Fruit fly (Drosophila melanogaster) whole organism, adult: ENCODE data around the gene PNKP.

ENCODE experiments used
- CG11617 ChIP-seq: fragments of 200-800 bp; sonication (Bioruptor generic); optimal IDR thresholded peaks from 2 replicates; lab custom pipeline; 2017; ENCODE audit warnings: mild to moderate bottlenecking, missing biosample characterization, missing genetic modification reagents, missing genetic modification characterization
- CG14711 ChIP-seq: fragments of 200-800 bp; sonication (Bioruptor generic); optimal IDR thresholded peaks from 2 replicates; lab custom pipeline; 2018; ENCODE audit warnings: missing biosample characterization, mild to moderate bottlenecking, missing genetic modification characterization, moderate library complexity
- CG1620 ChIP-seq: fragments of 200-800 bp; sonication (Bioruptor generic); optimal IDR thresholded peaks from 2 replicates; lab custom pipeline; 2016; ENCODE audit warnings: missing biosample characterization, missing genetic modification characterization
- CG33017 ChIP-seq: fragments of 200-800 bp; sonication (Bioruptor generic); optimal IDR thresholded peaks from 2 replicates; lab custom pipeline; 2018; ENCODE audit warnings: missing biosample characterization, mild to moderate bottlenecking, missing genetic modification characterization, moderate library complexity
- CG5204 ChIP-seq: fragments of 200-800 bp; sonication (Bioruptor generic); optimal IDR thresholded peaks from 2 replicates; lab custom pipeline; 2016; ENCODE audit warnings: missing biosample characterization, missing genetic modification characterization
- CG7045 ChIP-seq: fragments of 200-800 bp; sonication (Bioruptor generic); optimal IDR thresholded peaks from 2 replicates; lab custom pipeline; 2017; ENCODE audit warnings: missing biosample characterization, mild to moderate bottlenecking, missing genetic modification characterization
- CG7101 ChIP-seq: fragments of 200-800 bp; sonication (Bioruptor generic); optimal IDR thresholded peaks from 2 replicates; lab custom pipeline; 2018; ENCODE audit warnings: missing biosample characterization, mild to moderate bottlenecking, missing genetic modification characterization, moderate library complexity
- Clk ChIP-seq: fragments of 200-800 bp; sonication (Bioruptor generic); optimal IDR thresholded peaks from 2 replicates; lab custom pipeline; 2017; ENCODE audit warnings: missing biosample characterization, missing genetic modification characterization
- Crg-1 ChIP-seq: fragments of 200-800 bp; sonication (Bioruptor generic); optimal IDR thresholded peaks from 2 replicates; lab custom pipeline; 2016; ENCODE audit warnings: missing biosample characterization, missing genetic modification characterization
- Hr96 ChIP-seq: fragments of 200-800 bp; sonication (Bioruptor generic); optimal IDR thresholded peaks from 2 replicates; lab custom pipeline; 2016; ENCODE audit warnings: missing biosample characterization, missing genetic modification characterization
- Mnt ChIP-seq: fragments of 200-800 bp; sonication (Bioruptor generic); optimal IDR thresholded peaks from 2 replicates; lab custom pipeline; 2016; ENCODE audit warnings: missing biosample characterization, mild to moderate bottlenecking, missing genetic modification characterization
- bab1 ChIP-seq: fragments of 200-800 bp; sonication (Bioruptor generic); optimal IDR thresholded peaks from 3 replicates; lab custom pipeline; 2019; ENCODE audit warnings: missing biosample characterization, mild to moderate bottlenecking, missing genetic modification characterization, moderate library complexity
- cic ChIP-seq: fragments of 200-800 bp; sonication (Bioruptor generic); optimal IDR thresholded peaks from 2 replicates; lab custom pipeline; 2017; ENCODE audit warnings: missing biosample characterization, mild to moderate bottlenecking, missing genetic modification characterization, moderate library complexity
- cnc ChIP-seq, 2 experiments: fragments of >200 bp; optimal IDR thresholded peaks; 2 replicates each; lab custom pipeline; 2017
- kay ChIP-seq: fragments of 200-800 bp; sonication (Bioruptor generic); peaks from one replicate; lab custom pipeline; 2016; ENCODE audit warnings: missing biosample characterization, missing genetic modification characterization, borderline replicate concordance
- ovo ChIP-seq: fragments of 200-800 bp; sonication (Bioruptor generic); optimal IDR thresholded peaks from 2 replicates; lab custom pipeline; 2016; ENCODE audit warnings: missing biosample characterization, missing genetic modification characterization
- pad ChIP-seq: fragments of 200-800 bp; sonication (Bioruptor generic); optimal IDR thresholded peaks from 3 replicates; lab custom pipeline; 2017; ENCODE audit warnings: missing biosample characterization, missing genetic modification characterization, mild to moderate bottlenecking, moderate library complexity, missing genetic modification reagents
- tj ChIP-seq: fragments of 200-800 bp; sonication (Bioruptor generic); optimal IDR thresholded peaks from 3 replicates; lab custom pipeline; 2017; ENCODE audit warnings: missing biosample characterization, mild to moderate bottlenecking, missing genetic modification characterization, moderate library complexity
- toe ChIP-seq: fragments of 200-800 bp; sonication (Bioruptor generic); optimal IDR thresholded peaks from 2 replicates; lab custom pipeline; 2016; ENCODE audit warnings: missing biosample characterization, missing genetic modification characterization

The PNKP gene

DNA sequence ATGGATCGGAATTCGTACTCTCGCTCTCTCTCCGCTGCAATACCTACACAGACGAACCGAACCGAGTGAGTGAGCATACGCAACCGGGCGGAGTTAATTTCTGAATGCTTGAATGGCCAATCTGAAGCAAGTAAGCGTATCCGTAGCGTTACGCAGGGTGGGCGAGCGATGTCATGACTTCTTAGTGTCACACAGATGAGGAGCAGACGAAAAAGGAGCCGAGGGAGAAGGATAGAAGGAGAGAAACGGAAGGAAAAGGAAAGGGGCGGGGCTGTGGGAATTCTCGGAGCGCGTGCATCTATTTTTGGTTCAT, 8.9 kb downstream of the PNKP start:
- TF ChIP-seq cnc (optimal IDR thresholded peaks at IDR 0.05; lab: Kevin White, UChicago), result no peak
- TF ChIP-seq CG33017, result no peak
- no peak for TF ChIP-seq CG7045
- peak; percentile 12 for TF ChIP-seq kay

DNA sequence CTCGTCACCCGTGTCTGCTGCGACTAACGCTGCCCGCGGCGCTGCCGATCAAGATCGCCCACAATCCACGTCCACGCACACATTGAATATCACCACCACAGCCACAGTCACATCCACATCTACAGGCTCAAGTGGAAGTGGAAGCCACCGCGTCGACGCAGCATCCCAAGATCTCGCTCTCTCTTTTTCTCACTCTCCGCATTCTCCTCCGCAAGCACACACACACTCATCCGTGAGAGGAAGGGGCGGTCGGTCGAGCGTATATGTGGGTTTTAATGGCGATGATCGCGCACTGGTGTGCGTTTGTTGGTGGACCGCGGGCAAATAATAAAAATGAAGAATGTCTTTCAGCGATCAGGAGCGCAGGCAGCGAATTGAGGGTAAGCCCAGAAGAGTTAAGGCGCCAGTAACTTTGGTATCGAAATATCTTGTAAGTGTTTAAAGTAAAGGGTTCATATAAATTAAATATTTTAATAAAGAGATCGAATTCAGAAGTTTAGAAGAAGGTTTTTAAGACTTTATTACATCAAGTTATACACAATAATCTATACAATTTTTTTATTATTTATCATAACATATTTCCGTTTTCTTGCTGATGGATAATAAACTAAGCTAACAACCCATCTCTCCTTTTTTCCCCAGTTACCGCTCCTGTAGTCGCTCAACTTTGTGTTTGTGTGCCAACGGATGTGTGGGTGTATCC, 9.4 kb downstream of the PNKP start, which contains the start of gene Poxm:
Gene Poxm, minus strand, starts transcription at position 25 of the 703 bp plus-strand sequence.
- TF ChIP-seq Mnt (GFP tag; lab: Kevin White, UChicago) (no peak), CG11617 (GFP tag; lab: Kevin White, UChicago) (no peak), CG33017 (no peak), kay (peak; percentile 67)

dm6 chr3R:8329628-8330027, 13.7 kb downstream of the PNKP start:
- no peak for TF ChIP-seq ovo (GFP tag; lab: Kevin White, UChicago)

DNA sequence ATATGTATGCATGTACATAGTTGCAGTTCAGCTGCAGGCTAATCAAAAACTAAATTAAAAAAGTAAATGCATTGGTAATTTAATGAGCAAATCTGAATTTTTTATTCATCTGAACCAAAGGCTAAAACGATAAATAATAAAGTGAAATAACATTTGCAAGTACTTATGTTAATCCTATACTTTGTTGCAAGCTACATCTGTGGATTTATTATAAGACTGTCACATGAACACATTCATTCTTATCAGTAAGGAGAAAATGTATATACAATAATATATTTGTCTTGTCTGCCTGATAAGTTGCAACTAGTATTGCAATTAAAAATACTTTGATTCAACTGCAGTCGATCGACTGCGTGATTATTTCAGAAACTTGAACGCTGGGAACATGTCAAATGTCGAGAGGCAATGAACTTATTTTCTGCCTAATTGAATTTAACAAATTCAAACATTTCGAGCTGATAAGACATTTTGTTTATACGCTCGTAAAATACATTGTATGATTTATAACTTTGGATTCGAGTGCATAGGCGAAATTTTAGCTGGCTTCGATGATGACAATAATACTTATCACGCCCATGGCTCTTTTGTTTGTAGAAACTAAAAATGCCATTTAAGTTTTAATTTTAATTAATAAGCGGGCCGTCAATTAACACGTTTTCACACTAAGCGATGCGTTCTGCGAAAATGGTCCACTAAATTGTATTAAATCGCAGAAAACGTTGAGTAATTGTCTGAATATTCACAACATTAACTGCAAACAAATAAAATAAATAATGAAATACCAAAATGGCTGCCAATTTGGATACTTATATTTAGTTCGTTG, 15.1 kb downstream of the PNKP start:
- no peak for TF ChIP-seq Clk (GFP tag; lab: Kevin White, UChicago)
- peak; percentile 86 for TF ChIP-seq kay

DNA sequence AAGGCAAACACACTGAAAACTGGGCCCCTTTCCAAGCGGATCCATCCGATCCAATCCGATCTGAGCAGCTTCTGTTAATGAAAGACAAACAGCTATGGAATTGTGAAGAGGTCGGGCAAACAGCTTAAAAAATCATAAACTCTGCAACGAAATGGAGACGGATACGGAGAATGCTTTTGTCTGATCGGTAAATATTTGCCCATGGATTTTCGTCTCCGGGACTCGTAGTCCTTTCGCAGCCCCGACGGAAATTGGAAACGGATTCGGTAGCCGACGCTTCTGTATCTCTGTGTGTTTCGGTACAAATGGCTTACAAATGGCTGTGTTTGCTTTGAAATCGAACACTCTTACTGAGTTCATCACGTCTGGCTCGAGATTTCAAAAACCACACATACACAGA, 16.4 kb downstream of the PNKP start:
- TF ChIP-seq CG7045 (no peak), Clk (GFP tag; lab: Kevin White, UChicago) (no peak), CG33017 (no peak), ovo (GFP tag; lab: Kevin White, UChicago) (no peak), kay (no peak)

DNA sequence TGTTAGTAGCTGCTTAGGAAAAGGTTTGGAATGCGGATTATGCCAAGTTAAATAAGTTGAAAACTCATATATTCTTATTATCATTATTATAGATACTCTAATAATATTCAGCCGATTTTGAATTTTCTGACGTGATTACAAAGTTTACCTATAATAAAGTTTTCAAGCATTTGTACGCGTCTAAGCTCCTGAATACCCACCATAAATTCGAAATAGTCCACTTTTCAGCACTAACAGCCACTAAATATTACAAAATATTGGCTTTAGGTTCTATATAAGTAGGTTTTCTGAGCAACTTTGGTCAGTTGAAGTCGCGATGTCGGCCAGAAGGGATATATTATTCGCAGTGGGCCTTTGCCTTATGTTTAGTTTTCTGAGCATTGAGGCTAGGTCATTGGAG, 19.3 kb downstream of the PNKP start, which contains the start of gene CG7443:
Gene CG7443, plus strand, starts transcription at position 301 of the 400 bp plus-strand sequence.
- TF ChIP-seq tj, result no peak
- no peak for TF ChIP-seq cic (GFP tag; lab: Kevin White, UChicago)
- TF ChIP-seq CG33017, result no peak

DNA sequence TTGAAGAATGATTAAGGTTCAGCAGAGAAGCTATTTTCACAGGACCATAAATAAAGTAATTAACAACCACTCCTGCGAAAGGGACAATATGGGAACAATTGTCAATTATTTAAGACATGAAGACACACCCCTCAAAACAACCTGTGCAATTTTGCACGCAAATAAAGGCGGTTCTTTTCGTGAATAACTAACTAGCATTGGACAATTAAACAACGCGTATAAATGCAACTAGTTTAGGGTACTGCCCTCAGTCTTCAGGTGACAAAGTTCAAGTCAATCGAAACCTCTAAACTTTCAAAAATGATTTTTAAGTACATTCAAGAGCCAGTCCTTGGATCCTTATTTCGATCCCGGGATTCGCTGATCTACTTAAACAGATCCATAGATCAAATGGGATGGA, 21.9 kb downstream of the PNKP start, which contains the start of gene Or85a:
Gene Or85a, plus strand, starts transcription at position 301 of the 400 bp plus-strand sequence.
- TF ChIP-seq CG11617 (GFP tag; lab: Kevin White, UChicago) (no peak), cnc (optimal IDR thresholded peaks at IDR 0.05; lab: Kevin White, UChicago) (no peak), pad (GFP tag; lab: Kevin White, UChicago) (no peak), CG33017 (no peak), CG14711 (no peak), Hr96 (GFP tag; lab: Kevin White, UChicago) (no peak), CG5204 (GFP tag; lab: Kevin White, UChicago) (no peak), Clk (GFP tag; lab: Kevin White, UChicago) (no peak), kay (no peak), toe (GFP tag; lab: Kevin White, UChicago) (no peak), Mnt (GFP tag; lab: Kevin White, UChicago) (no peak), ovo (GFP tag; lab: Kevin White, UChicago) (no peak), CG7045 (no peak)

- peak; percentile 27 for TF ChIP-seq CG7101
- peak; percentile 6 for TF ChIP-seq CG7045
- TF ChIP-seq CG33017, result peak; percentile 60
- peak; percentile 29 for TF ChIP-seq CG14711
- TF ChIP-seq CG5204 (GFP tag; lab: Kevin White, UChicago), result no peak
- no peak for TF ChIP-seq kay
- TF ChIP-seq cic (GFP tag; lab: Kevin White, UChicago), result peak; percentile 37
- TF ChIP-seq Crg-1 (GFP tag; lab: Kevin White, UChicago), result no peak
Measured at dm6 chr3R:8317709-8318335, 25.5 kb downstream of the PNKP start.

- TF ChIP-seq cnc (optimal IDR thresholded peaks at IDR 0.05; lab: Kevin White, UChicago) (no peak), Crg-1 (GFP tag; lab: Kevin White, UChicago) (no peak), kay (no peak), bab1 (GFP tag; lab: Kevin White, UChicago) (no peak), CG7045 (no peak), CG11617 (GFP tag; lab: Kevin White, UChicago) (no peak), CG7101 (no peak), CG33017 (no peak), CG1620 (no peak), Clk (GFP tag; lab: Kevin White, UChicago) (no peak), pad (GFP tag; lab: Kevin White, UChicago) (no peak), toe (GFP tag; lab: Kevin White, UChicago) (no peak), tj (no peak), CG14711 (no peak), ovo (GFP tag; lab: Kevin White, UChicago) (no peak), CG5204 (GFP tag; lab: Kevin White, UChicago) (no peak), Hr96 (GFP tag; lab: Kevin White, UChicago) (no peak)
Measured at dm6 chr3R:8317215-8317614, 26.1 kb downstream of the PNKP start, which contains the start of gene Ctr1B. TSS of gene Ctr1B (plus strand) at chr3R:8317612.
